Fruit fly (Drosophila melanogaster) whole organism, prepupa: Measurements from ENCODE around the gene CG42538.

Experiments used
- Blimp-1 ChIP-seq: fragments of 200-800 bp; sonication (Bioruptor generic); optimal IDR thresholded peaks from 3 replicates; lab custom pipeline; 2017; ENCODE audit warnings: missing biosample characterization, missing genetic modification characterization, mild to moderate bottlenecking, moderate library complexity, missing genetic modification reagents
- CG11762 ChIP-seq: fragments of 200-800 bp; sonication (Bioruptor generic); optimal IDR thresholded peaks from 3 replicates; lab custom pipeline; 2016; ENCODE audit warnings: missing biosample characterization, missing genetic modification characterization; ENCODE audit not compliant: insufficient read depth
- CG16779 ChIP-seq: fragments of 200-800 bp; sonication (Bioruptor generic); optimal IDR thresholded peaks from 3 replicates; lab custom pipeline; 2017; ENCODE audit warnings: missing biosample characterization, mild to moderate bottlenecking, missing genetic modification characterization
- CG6276 ChIP-seq: fragments of 200-800 bp; sonication (Bioruptor generic); optimal IDR thresholded peaks from 2 replicates; lab custom pipeline; 2017; ENCODE audit warnings: missing biosample characterization, mild to moderate bottlenecking, missing genetic modification characterization
- CG8632 ChIP-seq: fragments of 200-800 bp; sonication (Bioruptor generic); optimal IDR thresholded peaks from 3 replicates; lab custom pipeline; 2016; ENCODE audit warnings: missing biosample characterization, missing genetic modification characterization
- Hr38 ChIP-seq: sonication (Bioruptor generic); optimal IDR thresholded peaks from 2 replicates; lab custom pipeline; 2016; ENCODE audit warnings: missing biosample characterization, missing genetic modification characterization
- Smox ChIP-seq: fragments of 200-800 bp; sonication (Bioruptor generic); optimal IDR thresholded peaks from 3 replicates; lab custom pipeline; 2016; ENCODE audit warnings: missing biosample characterization, missing genetic modification characterization
- achi ChIP-seq: fragments of 200-800 bp; sonication (Bioruptor generic); optimal IDR thresholded peaks from 3 replicates; lab custom pipeline; 2016; ENCODE audit warnings: missing biosample characterization, missing genetic modification characterization
- acj6 ChIP-seq: fragments of 200-800 bp; sonication (Bioruptor generic); optimal IDR thresholded peaks from 3 replicates; lab custom pipeline; 2016; ENCODE audit warnings: missing biosample characterization, missing genetic modification characterization
- cyc ChIP-seq: fragments of 200-800 bp; sonication (Bioruptor generic); optimal IDR thresholded peaks from 3 replicates; lab custom pipeline; 2016; ENCODE audit warnings: missing biosample characterization, missing genetic modification characterization
- fd59A ChIP-seq: fragments of 200-800 bp; sonication (Bioruptor generic); optimal IDR thresholded peaks from 2 replicates; lab custom pipeline; 2017; ENCODE audit warnings: missing biosample characterization, mild to moderate bottlenecking, missing genetic modification characterization, missing genetic modification reagents
- salr ChIP-seq, 2 experiments: fragments of 200-800 bp; sonication (Bioruptor generic); optimal IDR thresholded peaks; 3 replicates each; lab custom pipeline; 2016 to 2018; ENCODE audit warnings: missing biosample characterization in 2 of 2, missing genetic modification characterization in 2 of 2, mild to moderate bottlenecking in 1 of 2
- spab ChIP-seq: fragments of 200-800 bp; sonication (Bioruptor generic); optimal IDR thresholded peaks from 2 replicates; lab custom pipeline; 2017; ENCODE audit warnings: missing biosample characterization, mild to moderate bottlenecking, missing genetic modification characterization, missing genetic modification reagents
- ss ChIP-seq, 2 experiments: fragments of 200-800 bp; sonication (Bioruptor generic); optimal IDR thresholded peaks; 2 replicates in 1 of 2; 3 replicates in 1 of 2; lab custom pipeline; 2017 to 2018; ENCODE audit warnings: mild to moderate bottlenecking in 2 of 2, missing biosample characterization in 2 of 2, missing genetic modification characterization in 2 of 2, moderate library complexity in 1 of 2

DNA sequence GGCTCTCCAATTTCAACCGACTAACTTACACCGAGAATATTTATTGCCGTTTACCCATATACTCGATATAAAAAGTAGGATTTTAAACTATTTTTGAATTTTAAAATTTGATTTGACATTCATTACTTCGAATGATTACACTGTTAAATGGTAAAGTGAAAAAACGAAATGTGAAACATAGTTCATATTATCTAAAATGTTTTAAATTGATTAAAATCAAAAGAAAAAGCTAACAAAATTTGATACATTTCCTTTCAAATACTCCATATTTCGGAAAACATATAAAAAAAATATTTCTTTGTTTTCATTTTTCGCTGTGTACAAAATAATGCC is 16.1 kb upstream of the CG42538 start:
- TF ChIP-seq achi (GFP tag; lab: Kevin White, UChicago) (no peak), cyc (GFP tag; lab: Kevin White, UChicago) (no peak), Hr38 (GFP tag; lab: Kevin White, UChicago) (no peak), acj6 (GFP tag; lab: Kevin White, UChicago) (no peak), CG11762 (GFP tag; lab: Kevin White, UChicago) (no peak), Smox (GFP tag; lab: Kevin White, UChicago) (no peak), CG6276 (GFP tag; lab: Kevin White, UChicago) (no peak), Blimp-1 (GFP tag; lab: Kevin White, UChicago) (no peak), ss (GFP tag; optimal IDR thresholded peaks at IDR 0.05; lab: Kevin White, UChicago) (no peak), fd59A (GFP tag; lab: Kevin White, UChicago) (no peak), spab (GFP tag; lab: Kevin White, UChicago) (no peak), CG16779 (no peak), salr (GFP tag; optimal IDR thresholded peaks at IDR 0.05; lab: Kevin White, UChicago) (no peak), CG8632 (no peak)
